Worm (Caenorhabditis elegans) whole organism, L2 larva: ENCODE results near the gene T06A10.107.

Experiments
- blmp-1 ChIP-seq: sonication (generic microtip); optimal IDR thresholded peaks from 2 replicates; lab custom pipeline; 2017; ENCODE audit warnings: missing genetic modification characterization, mild to moderate bottlenecking, missing compliant biosample characterization, antibody characterized with exemption, moderate library complexity; ENCODE audit not compliant: insufficient read depth
- elt-3 ChIP-seq: sonication (generic microtip); optimal IDR thresholded peaks from 2 replicates; lab custom pipeline; 2017; ENCODE audit warnings: missing biosample characterization, missing genetic modification characterization
- lin-13 ChIP-seq: fragments of 150-350 bp; optimal IDR thresholded peaks from 2 replicates; lab custom pipeline; 2014; ENCODE audit warnings: missing biosample characterization, missing genetic modification reagents, missing genetic modification characterization
- mdl-1 ChIP-seq, 2 experiments: fragments of 150-350 bp in 1 of 2; sonication (generic microtip) in 1 of 2; optimal IDR thresholded peaks; 2 replicates each; lab custom pipeline; 2017; ENCODE audit warnings: missing biosample characterization in 2 of 2, missing genetic modification characterization in 2 of 2
- nhr-11 ChIP-seq: fragments of 150-350 bp; optimal IDR thresholded peaks from 2 replicates; lab custom pipeline; 2014; ENCODE audit warnings: missing biosample characterization, missing genetic modification characterization
- ztf-11 ChIP-seq: sonication (generic microtip); optimal IDR thresholded peaks from 2 replicates; lab custom pipeline; 2017; ENCODE audit warnings: missing biosample characterization, missing genetic modification characterization

- TF ChIP-seq elt-3 (tag; lab: Kevin White, UChicago), result no peak
- TF ChIP-seq lin-13 (GFP tag; lab: Kevin White, UChicago), result peak; percentile 52
- TF ChIP-seq nhr-11 (tag; lab: Kevin White, UChicago), result no peak
- no peak for TF ChIP-seq blmp-1
- no peak for TF ChIP-seq ztf-11 (tag; lab: Kevin White, UChicago)
- no peak for TF ChIP-seq mdl-1 (tag; optimal IDR thresholded peaks at IDR 0.05; lab: Kevin White, UChicago)
Measured at ce11 chrIV:16863431-16863895, 3.9 kb upstream of the T06A10.107 start, which contains the start of the genes mel-46 and lsy-13.
